Worm (Caenorhabditis elegans) whole organism, L1 larva: ENCODE measurements around the gene T10C6.7.

Experiments
- aha-1 ChIP-seq: fragments of 150-350 bp; optimal IDR thresholded peaks from 2 replicates; lab custom pipeline; 2014; ENCODE audit warnings: missing biosample characterization, missing genetic modification characterization
- blmp-1 ChIP-seq: fragments of 150-350 bp; optimal IDR thresholded peaks from 2 replicates; lab custom pipeline; 2014; ENCODE audit warnings: missing biosample characterization, missing genetic modification characterization
- ceh-8 ChIP-seq: fragments of 200-800 bp; sonication (Bioruptor generic); optimal IDR thresholded peaks from 2 replicates; lab custom pipeline; 2018; ENCODE audit warnings: mild to moderate bottlenecking, missing genetic modification characterization, moderate library complexity, missing compliant biosample characterization
- ces-1 ChIP-seq: fragments of 150-350 bp; optimal IDR thresholded peaks from 2 replicates; lab custom pipeline; 2014; ENCODE audit warnings: missing biosample characterization, missing genetic modification reagents, missing genetic modification characterization
- dpl-1 ChIP-seq, 3 experiments: fragments of 150-350 bp in 2 of 3; sonication (generic microtip) in 1 of 3; optimal IDR thresholded peaks; 2 replicates each; lab custom pipeline; 2014 to 2017; ENCODE audit warnings: missing biosample characterization in 3 of 3, missing genetic modification characterization in 3 of 3, missing genetic modification reagents in 3 of 3
- efl-1 ChIP-seq, 4 experiments: fragments of 150-350 bp; optimal IDR thresholded peaks in 3 of 4; peaks in 1 of 4; 1 replicate in 1 of 4; 2 replicates in 3 of 4; lab custom pipeline; 2014; ENCODE audit warnings: missing biosample characterization in 2 of 4, missing genetic modification characterization in 2 of 4, missing genetic modification reagents in 2 of 4
- elt-2 ChIP-seq: sonication (generic microtip); optimal IDR thresholded peaks from 2 replicates; lab custom pipeline; 2016; ENCODE audit warnings: missing genetic modification characterization, mild to moderate bottlenecking, inconsistent platforms, missing compliant biosample characterization, missing genetic modification reagents
- elt-3 ChIP-seq, 6 experiments: fragments of 150-350 bp in 1 of 6; sonication (generic microtip); optimal IDR thresholded peaks; 2 replicates each; lab custom pipeline; 2017 to 2018; ENCODE audit warnings: missing biosample characterization in 6 of 6, missing genetic modification characterization in 6 of 6, inconsistent platforms in 1 of 6
- fkh-8 ChIP-seq: sonication (generic microtip); optimal IDR thresholded peaks from 2 replicates; lab custom pipeline; 2016; ENCODE audit warnings: mild to moderate bottlenecking, missing genetic modification characterization, missing compliant biosample characterization
- hpl-2 ChIP-seq: fragments of 150-350 bp; optimal IDR thresholded peaks from 2 replicates; lab custom pipeline; 2014; ENCODE audit warnings: missing biosample characterization, missing genetic modification reagents, missing genetic modification characterization
- irx-1 ChIP-seq: sonication (generic microtip); optimal IDR thresholded peaks from 2 replicates; lab custom pipeline; 2016; ENCODE audit warnings: missing genetic modification characterization, missing compliant biosample characterization
- lin-14 ChIP-seq: fragments of 200-800 bp; sonication (Bioruptor generic); optimal IDR thresholded peaks from 2 replicates; lab custom pipeline; 2018; ENCODE audit warnings: mild to moderate bottlenecking, missing genetic modification characterization, moderate library complexity, missing compliant biosample characterization
- lin-35 ChIP-seq, 2 experiments: fragments of 150-350 bp; optimal IDR thresholded peaks; 2 replicates each; lab custom pipeline; 2014; ENCODE audit warnings: missing biosample characterization in 2 of 2, missing genetic modification characterization in 2 of 2, missing genetic modification reagents in 2 of 2
- lsy-2 ChIP-seq, 2 experiments: fragments of 150-350 bp; optimal IDR thresholded peaks; 2 replicates each; lab custom pipeline; 2014; ENCODE audit warnings: missing biosample characterization in 2 of 2, missing genetic modification characterization in 2 of 2
- mdl-1 ChIP-seq, 2 experiments: fragments of 150-350 bp; optimal IDR thresholded peaks; 2 replicates each; lab custom pipeline; 2014 to 2017; ENCODE audit warnings: missing biosample characterization in 2 of 2, missing genetic modification characterization in 2 of 2, inconsistent platforms in 1 of 2
- nhr-19 ChIP-seq: fragments of 200-800 bp; sonication (Bioruptor generic); conservative IDR thresholded peaks from 2 replicates; pipeline ENCODE4 v1.3.6; 2022; ENCODE audit warnings: missing genetic modification characterization, missing compliant biosample characterization
- nhr-71 ChIP-seq: sonication (generic microtip); optimal IDR thresholded peaks from 2 replicates; lab custom pipeline; 2016; ENCODE audit warnings: mild to moderate bottlenecking, missing genetic modification characterization, moderate library complexity, missing compliant biosample characterization
- nhr-77 ChIP-seq: fragments of 150-350 bp; optimal IDR thresholded peaks from 2 replicates; lab custom pipeline; 2014; ENCODE audit warnings: missing biosample characterization, missing genetic modification characterization
- nhr-85 ChIP-seq: sonication (generic microtip); peaks from one replicate; lab custom pipeline; 2016; ENCODE audit warnings: missing genetic modification characterization, inconsistent platforms, missing compliant biosample characterization
- nhr-90 ChIP-seq: sonication (generic microtip); optimal IDR thresholded peaks from 2 replicates; lab custom pipeline; 2016; ENCODE audit warnings: mild to moderate bottlenecking, missing genetic modification characterization, missing compliant biosample characterization; ENCODE audit not compliant: poor library complexity
- pax-3 ChIP-seq: fragments of 200-800 bp; sonication (Bioruptor generic); optimal IDR thresholded peaks from 2 replicates; lab custom pipeline; 2018; ENCODE audit warnings: mild to moderate bottlenecking, missing genetic modification characterization, moderate library complexity, missing compliant biosample characterization
- snpc-4 ChIP-seq: fragments of 150-350 bp; optimal IDR thresholded peaks from 2 replicates; lab custom pipeline; 2014; ENCODE audit warnings: missing biosample characterization, missing genetic modification characterization
- snu-23 ChIP-seq: sonication (generic microtip); optimal IDR thresholded peaks from 2 replicates; lab custom pipeline; 2016; ENCODE audit warnings: missing genetic modification characterization, missing compliant biosample characterization
- swsn-7 ChIP-seq: sonication (generic microtip); optimal IDR thresholded peaks from 2 replicates; lab custom pipeline; 2016; ENCODE audit warnings: missing genetic modification characterization, missing compliant biosample characterization
- unc-130 ChIP-seq: fragments of 150-350 bp; optimal IDR thresholded peaks from 2 replicates; lab custom pipeline; 2017; ENCODE audit warnings: missing biosample characterization, missing genetic modification characterization, inconsistent platforms
- unc-86 ChIP-seq: sonication (generic microtip); optimal IDR thresholded peaks from 2 replicates; lab custom pipeline; 2016; ENCODE audit warnings: missing genetic modification characterization, missing compliant biosample characterization

T10C6.7 gene

DNA sequence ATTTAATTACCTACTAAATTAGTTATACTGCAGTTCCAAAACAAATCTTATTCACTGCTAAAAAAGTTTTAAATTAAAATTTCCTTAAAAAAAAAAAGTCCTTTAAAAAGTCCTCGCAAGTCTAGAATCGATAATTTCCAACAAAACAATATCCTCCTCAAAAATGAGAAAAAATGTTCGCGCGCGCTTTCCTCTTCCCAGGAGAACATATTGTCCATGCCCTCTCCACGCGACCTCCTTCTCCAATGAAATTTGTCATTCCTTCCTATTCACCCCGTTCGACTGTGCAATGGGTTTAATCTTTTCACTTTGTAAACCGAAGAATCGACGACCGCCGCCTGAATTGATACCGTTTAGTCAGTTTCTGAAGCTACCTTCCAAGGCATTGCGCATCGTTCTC, 4.7 kb upstream of the T10C6.7 start, which contains the start of gene T10C6.10:
Gene T10C6.10 (plus strand): TSS at position 248 of the 400 bp plus-strand sequence.
- TF ChIP-seq efl-1 (optimal IDR thresholded peaks at IDR 0.05; lab: Kevin White, UChicago) (no peak), efl-1 (GFP tag; optimal IDR thresholded peaks at IDR 0.05 in 1 of 2; lab: Kevin White, UChicago) (peak in 1 of 2 experiments; percentile 45), nhr-77 (tag; lab: Kevin White, UChicago) (no peak)

DNA sequence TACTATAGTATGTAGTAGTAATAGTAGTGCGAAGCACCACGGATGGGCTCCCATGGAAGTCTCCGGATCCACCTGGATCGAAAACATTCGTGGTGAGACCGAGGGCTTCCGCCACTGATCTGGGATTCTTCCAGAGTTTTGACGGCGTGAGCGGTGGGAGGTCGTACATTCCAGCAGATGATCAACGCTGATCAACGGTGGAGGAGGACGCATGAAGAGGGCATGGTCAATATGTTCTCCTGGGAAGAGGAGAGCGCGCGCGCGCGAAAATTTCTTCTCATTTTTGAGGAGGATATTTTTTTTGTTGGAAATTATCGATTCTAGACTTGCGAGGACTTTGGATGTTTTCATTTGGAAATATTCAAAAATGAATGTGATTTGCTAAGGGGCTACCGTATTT, 2.0 kb upstream of the T10C6.7 start:
- TF ChIP-seq nhr-19 (GFP tag; lab: Robert Waterston, UW): no peak
- no peak for TF ChIP-seq lin-35 (GFP tag; optimal IDR thresholded peaks at IDR 0.05; lab: Kevin White, UChicago)
- TF ChIP-seq swsn-7: no peak

DNA sequence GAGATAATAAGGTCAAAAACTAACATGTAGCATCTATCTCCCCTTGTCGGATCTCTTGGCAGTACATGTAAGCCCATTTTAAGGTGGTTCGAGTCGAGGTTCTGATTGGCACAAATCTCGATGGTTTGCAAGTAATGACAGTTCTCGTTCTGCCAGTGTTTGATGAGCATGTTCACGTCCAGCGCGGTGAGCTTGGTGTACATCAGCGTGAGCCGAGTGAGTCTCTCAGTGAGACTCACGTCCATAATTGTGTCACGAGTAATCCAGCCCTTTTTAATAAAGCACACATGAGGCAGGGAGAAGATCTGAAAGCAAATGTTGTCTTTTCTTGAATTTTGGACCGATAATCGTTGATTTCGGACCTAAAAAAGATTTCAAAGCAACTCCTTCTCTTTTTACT, 1.2 kb upstream of the T10C6.7 start, which contains the start of gene T10C6.16:
Gene T10C6.16 (minus strand): TSS at position 245 of the 400 bp plus-strand sequence.
- peak; percentile 18 for TF ChIP-seq nhr-85
- TF ChIP-seq pax-3 (tag; lab: Kevin White, UChicago): no peak
- TF ChIP-seq unc-86 (tag; lab: Kevin White, UChicago): no peak
- TF ChIP-seq blmp-1 (tag; lab: Kevin White, UChicago): no peak
- TF ChIP-seq snpc-4: no peak
- TF ChIP-seq elt-3 (tag; optimal IDR thresholded peaks at IDR 0.05; lab: Kevin White, UChicago): no peak

DNA sequence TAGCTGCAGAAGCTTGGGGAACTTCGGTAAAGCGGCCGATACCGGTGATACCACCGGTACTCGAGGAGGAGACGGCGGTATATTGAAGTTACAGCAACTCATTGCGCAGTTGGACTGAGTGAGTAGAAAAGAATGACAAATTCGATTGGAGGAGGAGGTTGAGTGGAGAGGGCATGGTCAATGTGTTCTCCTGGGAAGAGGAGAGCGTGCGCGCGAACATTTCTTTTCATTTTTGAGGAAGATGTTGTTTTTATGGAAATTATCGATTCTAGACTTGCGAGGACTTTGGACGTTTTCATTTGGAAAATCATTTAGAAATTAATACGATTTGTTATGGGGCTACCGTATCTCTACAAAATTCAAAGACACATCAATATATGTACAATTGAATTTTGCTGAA, 2.3 kb downstream of the T10C6.7 start:
- TF ChIP-seq dpl-1 (GFP tag; optimal IDR thresholded peaks at IDR 0.05; lab: Kevin White, UChicago) (no peak), blmp-1 (tag; lab: Kevin White, UChicago) (no peak), lin-14 (no peak), ces-1 (GFP tag; lab: Kevin White, UChicago) (no peak), lsy-2 (tag; optimal IDR thresholded peaks at IDR 0.05; lab: Kevin White, UChicago) (no peak), efl-1 (optimal IDR thresholded peaks at IDR 0.05; lab: Kevin White, UChicago) (no peak), efl-1 (GFP tag; optimal IDR thresholded peaks at IDR 0.05 in 1 of 2; lab: Kevin White, UChicago) (peak in 1 of 2 experiments; percentile 46), unc-130 (tag; lab: Kevin White, UChicago) (no peak), mdl-1 (tag; optimal IDR thresholded peaks at IDR 0.05; lab: Kevin White, UChicago) (no peak), aha-1 (tag; lab: Kevin White, UChicago) (no peak)

DNA sequence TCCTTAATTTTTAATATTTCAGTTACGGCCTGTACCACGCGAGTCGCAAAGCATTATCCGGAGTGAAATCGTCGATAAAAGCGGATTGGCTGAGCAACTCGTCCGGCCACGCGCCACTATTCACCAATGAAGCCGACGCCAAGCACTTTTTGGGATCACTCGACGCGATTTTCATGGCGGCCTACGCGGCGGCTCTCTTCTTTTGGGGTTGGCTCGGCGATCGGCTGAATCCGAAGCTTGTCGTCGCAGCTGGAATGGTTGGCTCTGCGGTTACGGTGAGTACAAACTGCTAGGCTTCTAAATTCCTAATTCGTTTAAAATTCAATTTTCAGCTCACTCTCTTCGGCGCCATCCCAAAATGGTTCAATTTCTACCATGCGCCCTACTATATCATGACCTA, 6.6 kb downstream of the T10C6.7 start:
- no peak for TF ChIP-seq irx-1 (tag; lab: Kevin White, UChicago)
- no peak for TF ChIP-seq fkh-8 (tag; lab: Kevin White, UChicago)

DNA sequence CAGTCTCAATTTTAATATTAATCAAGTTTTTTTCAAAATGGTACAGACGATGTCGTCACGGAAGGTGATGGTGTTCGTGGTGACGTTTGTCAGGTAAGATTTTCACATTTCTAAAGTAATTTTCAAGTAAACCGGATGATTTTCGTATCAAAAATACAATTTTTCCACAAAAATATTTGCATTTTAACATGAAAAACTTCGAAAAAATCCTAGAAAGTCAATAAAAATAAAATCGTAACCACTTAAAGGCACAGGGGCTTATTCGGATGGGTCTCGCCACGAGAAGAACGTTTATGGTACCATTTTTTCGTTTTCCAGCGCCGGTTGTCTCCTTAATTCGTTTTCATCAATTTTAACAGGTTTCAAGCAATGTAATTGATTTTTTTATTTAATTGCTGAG, 7.2 kb downstream of the T10C6.7 start, which contains the start of gene T10C6.6:
Gene T10C6.6 (plus strand): TSS at position 27 of the 400 bp plus-strand sequence.
- TF ChIP-seq efl-1 (optimal IDR thresholded peaks at IDR 0.05; lab: Kevin White, UChicago) (no peak), efl-1 (GFP tag; optimal IDR thresholded peaks at IDR 0.05 in 1 of 2; lab: Kevin White, UChicago) (peak in 1 of 2 experiments; percentile 82), snu-23 (GFP tag; lab: Kevin White, UChicago) (no peak), elt-2 (tag; lab: Kevin White, UChicago) (peak; percentile 27)

DNA sequence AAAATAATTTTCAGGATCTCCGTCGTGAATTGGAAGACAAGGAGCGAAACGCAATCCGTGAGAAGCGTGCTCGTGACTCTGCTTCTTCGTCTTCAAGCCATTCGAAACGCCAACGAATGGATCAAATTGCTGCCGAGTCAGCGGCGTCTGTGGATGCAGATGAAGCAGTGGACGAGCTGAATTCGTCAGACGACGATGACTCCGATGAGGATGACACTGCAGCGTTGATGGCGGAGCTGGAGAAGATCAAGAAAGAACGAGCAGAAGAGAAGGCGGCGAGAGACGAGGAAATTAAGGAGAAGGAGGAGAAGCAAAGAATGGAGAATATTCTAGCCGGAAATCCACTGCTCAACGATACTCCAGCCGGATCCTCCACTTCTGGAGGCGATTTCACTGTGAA, 8.0 kb downstream of the T10C6.7 start:
- TF ChIP-seq ceh-8 (peak; percentile 5), nhr-71 (no peak)

DNA sequence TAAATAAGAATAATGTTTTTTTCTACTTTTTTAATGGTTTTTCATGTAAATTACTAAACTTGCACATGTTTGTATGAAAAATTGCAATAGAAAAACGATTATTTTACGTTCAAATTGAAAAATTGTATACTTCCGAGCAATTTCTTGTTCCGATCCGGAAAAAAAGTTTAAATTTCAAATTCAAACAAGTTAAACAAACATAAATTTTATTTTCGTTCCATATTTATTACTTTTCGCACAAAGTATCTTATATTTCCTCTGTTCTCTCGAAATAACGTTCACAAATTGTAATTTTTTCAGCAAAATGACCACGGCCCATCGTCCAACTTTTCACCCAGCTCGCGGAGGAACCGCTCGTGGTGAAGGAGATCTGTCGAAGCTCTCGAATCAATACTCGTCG, 8.5 kb downstream of the T10C6.7 start, which contains the start of gene cwc-15:
Gene cwc-15 (plus strand): TSS at position 301 of the 400 bp plus-strand sequence.
- TF ChIP-seq nhr-90 (tag; lab: Kevin White, UChicago) (no peak), hpl-2 (no peak)
